Worm (Caenorhabditis elegans): Measurements from ENCODE around the gene sams-4.
A peak's percentile ranks its signal among the peaks of the same experiment; 100 is the strongest.

sams-4 gene

DNA sequence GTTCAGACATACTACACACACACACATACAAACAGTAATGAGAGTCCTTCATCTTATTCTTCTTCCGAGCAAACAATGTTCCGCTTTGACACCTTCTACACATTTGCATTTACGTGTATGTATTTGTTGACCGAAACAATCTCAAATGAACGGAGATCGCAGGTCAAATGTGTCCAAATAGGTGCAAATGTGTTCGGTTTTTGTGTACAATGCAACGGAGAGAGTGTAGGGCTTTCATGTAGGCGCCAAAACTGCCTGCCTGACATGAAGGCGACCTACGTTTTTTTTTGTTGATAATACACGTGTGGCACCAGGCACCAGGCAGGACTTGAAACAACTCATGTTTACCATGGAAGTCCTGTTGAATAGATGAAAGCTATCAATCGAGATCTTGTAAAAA lies 10.8 kb upstream of the sams-4 start:
- TF ChIP-seq ceh-16 (tag; optimal IDR thresholded peaks at IDR 0.05) (no peak), blmp-1 (tag; optimal IDR thresholded peaks at IDR 0.05; ENCODE audit: insufficient read depth) (no peak), R02D3.7 (tag; optimal IDR thresholded peaks at IDR 0.05) (no peak), nhr-10 (tag; optimal IDR thresholded peaks at IDR 0.05) (no peak), nhr-25 (tag; optimal IDR thresholded peaks at IDR 0.05) (no peak), zag-1 (tag; optimal IDR thresholded peaks at IDR 0.05) (no peak), dmd-4 (tag; optimal IDR thresholded peaks at IDR 0.05) (no peak), aly-2 (tag; optimal IDR thresholded peaks at IDR 0.05) (no peak), lin-11 (tag; optimal IDR thresholded peaks at IDR 0.05) (no peak), ztf-4 (tag; optimal IDR thresholded peaks at IDR 0.05) (no peak), ztf-1 (GFP tag; conservative IDR thresholded peaks at IDR 0.05) (no peak), unc-39 (tag; optimal IDR thresholded peaks at IDR 0.05) (no peak), lin-39 (tag; optimal IDR thresholded peaks at IDR 0.05) (no peak)

DNA sequence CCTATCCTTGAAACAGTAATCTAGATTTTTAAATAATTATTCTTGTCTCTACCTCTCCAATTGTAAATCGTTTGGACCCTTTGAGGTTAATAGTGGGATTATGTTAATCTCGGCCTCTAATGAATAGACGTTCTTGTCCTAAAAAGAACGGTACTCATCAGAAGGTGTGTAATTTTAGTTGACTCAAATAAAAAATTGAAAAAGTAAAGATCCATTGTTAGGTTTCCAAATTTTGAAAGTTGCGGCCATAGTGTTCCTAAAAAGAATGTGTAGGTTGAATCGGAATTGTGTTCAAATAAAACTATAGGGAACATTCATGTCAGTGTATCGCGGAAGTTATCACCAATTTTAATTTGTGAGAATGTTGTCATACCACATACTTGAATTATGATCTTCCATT lies 9.4 kb upstream of the sams-4 start:
- TF ChIP-seq elt-1 (tag; optimal IDR thresholded peaks at IDR 0.05) (no peak), unc-39 (tag; optimal IDR thresholded peaks at IDR 0.05) (no peak), fos-1 (tag; optimal IDR thresholded peaks at IDR 0.05) (no peak), mbf-1 (tag; optimal IDR thresholded peaks at IDR 0.05) (no peak), sma-9 (GFP tag; optimal IDR thresholded peaks at IDR 0.05) (no peak), sma-9 (tag; optimal IDR thresholded peaks at IDR 0.05) (no peak), alr-1 (tag; optimal IDR thresholded peaks at IDR 0.05) (no peak), nhr-23 (tag; optimal IDR thresholded peaks at IDR 0.05) (no peak), ztf-4 (tag; optimal IDR thresholded peaks at IDR 0.05) (no peak), lin-11 (tag; optimal IDR thresholded peaks at IDR 0.05) (no peak), aly-2 (tag; optimal IDR thresholded peaks at IDR 0.05) (no peak), ceh-82 (tag; optimal IDR thresholded peaks at IDR 0.05) (no peak), egl-27 (tag; optimal IDR thresholded peaks at IDR 0.05) (no peak), F13H6.1 (tag; optimal IDR thresholded peaks at IDR 0.05) (no peak)

DNA sequence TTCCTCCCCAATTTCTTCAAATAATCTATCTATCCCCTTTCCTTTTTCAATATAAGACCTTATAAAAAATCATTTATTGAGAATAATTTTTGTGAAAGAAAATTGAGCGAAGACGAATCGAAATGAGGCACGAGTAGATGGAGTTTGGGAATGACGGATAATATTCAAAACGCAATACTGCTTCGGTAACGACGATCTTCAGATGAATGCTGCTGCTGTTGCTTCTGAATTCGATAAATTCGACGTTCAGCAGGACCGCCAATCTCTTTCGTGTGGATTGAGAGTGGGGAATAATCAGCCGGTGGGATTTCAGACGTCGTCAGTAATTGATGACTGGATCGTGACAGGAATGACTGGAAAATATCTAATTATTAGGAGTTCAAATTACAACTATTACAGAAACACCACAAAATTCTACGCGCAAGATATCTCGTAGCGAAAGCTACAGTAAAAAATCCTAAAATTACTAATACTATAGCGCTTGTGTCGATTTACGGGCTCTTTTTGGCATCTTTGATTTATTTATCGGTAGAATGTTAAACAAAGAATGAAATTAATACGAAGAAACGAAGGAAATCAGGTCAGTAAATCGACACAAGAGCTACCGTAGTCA lies 4.7 kb upstream of the sams-4 start:
- TF ChIP-seq peb-1 (tag; optimal IDR thresholded peaks at IDR 0.05) (no peak), lin-13 (GFP tag; optimal IDR thresholded peaks at IDR 0.05) (no peak), alr-1 (tag; optimal IDR thresholded peaks at IDR 0.05) (no peak), sma-3 (GFP tag; optimal IDR thresholded peaks at IDR 0.05) (no peak), ceh-82 (tag; optimal IDR thresholded peaks at IDR 0.05) (no peak), elt-1 (tag; optimal IDR thresholded peaks at IDR 0.05) (no peak), mab-5 (tag; optimal IDR thresholded peaks at IDR 0.05) (no peak), sem-4 (tag; optimal IDR thresholded peaks at IDR 0.05) (no peak), ztf-1 (GFP tag; conservative IDR thresholded peaks at IDR 0.05) (no peak), lsy-2 (tag; optimal IDR thresholded peaks at IDR 0.05) (no peak), nhr-25 (tag; optimal IDR thresholded peaks at IDR 0.05) (no peak), crh-2 (tag; optimal IDR thresholded peaks at IDR 0.05) (no peak), ztf-4 (tag; optimal IDR thresholded peaks at IDR 0.05) (no peak), ztf-11 (tag; optimal IDR thresholded peaks at IDR 0.05) (no peak), nhr-129 (tag; optimal IDR thresholded peaks at IDR 0.05) (no peak), Y55F3AM.14 (GFP tag; optimal IDR thresholded peaks at IDR 0.05) (no peak), lin-39 (tag; optimal IDR thresholded peaks at IDR 0.05) (no peak), R02D3.7 (tag; optimal IDR thresholded peaks at IDR 0.05) (no peak), mdl-1 (tag; optimal IDR thresholded peaks at IDR 0.05) (no peak)

DNA sequence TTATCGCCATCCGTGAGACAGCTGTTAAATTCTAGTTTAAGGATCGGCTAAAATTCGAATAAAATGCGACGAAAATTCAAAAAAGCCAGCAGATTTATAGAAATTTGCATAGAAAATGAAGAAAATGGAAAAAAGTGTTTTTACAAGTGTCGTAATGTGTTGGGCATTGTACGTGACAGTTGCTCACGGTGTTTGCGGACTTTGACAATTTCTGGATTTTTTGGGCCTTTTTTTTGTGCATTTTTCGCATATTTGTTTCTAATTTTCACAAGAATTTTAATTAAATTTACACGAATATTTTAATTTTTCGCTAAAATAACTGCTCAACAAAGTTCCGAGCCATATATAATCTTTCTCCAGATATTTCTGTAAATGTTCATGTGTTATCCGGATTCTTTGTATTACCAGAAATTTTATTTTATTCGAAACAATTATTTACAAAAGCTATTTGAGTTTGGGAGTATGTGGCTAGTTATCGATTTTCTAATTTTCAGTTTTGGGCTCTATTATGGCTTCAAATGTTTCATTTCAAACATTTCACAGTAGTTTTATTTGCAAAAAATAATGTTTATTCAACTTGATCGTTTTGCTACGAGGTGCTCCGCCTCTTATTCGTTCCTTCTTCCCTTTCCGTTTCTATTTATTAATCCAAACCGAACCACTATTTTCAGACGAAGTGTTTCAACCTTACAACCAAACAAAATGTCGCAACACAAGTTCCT lies 2.0 kb upstream of the sams-4 start, which contains the start of gene sams-3:
Gene sams-3, plus strand, starts transcription at position 672 of the 722 bp plus-strand sequence.
- TF ChIP-seq nhr-6 (tag; optimal IDR thresholded peaks at IDR 0.05) = no peak
- TF ChIP-seq nhr-21 (tag; optimal IDR thresholded peaks at IDR 0.05) = no peak
- TF ChIP-seq ZK546.5 (tag; optimal IDR thresholded peaks at IDR 0.05) = no peak
- peak; percentile 42 to 68 for TF ChIP-seq lsy-2 (tag; optimal IDR thresholded peaks at IDR 0.05)
- TF ChIP-seq ama-1 (optimal IDR thresholded peaks at IDR 0.05) = no peak
- TF ChIP-seq Y55F3AM.14 (GFP tag; optimal IDR thresholded peaks at IDR 0.05) = no peak
- TF ChIP-seq C34F6.9 (tag; optimal IDR thresholded peaks at IDR 0.05) = peak; percentile 60
- TF ChIP-seq sma-3 (GFP tag; optimal IDR thresholded peaks at IDR 0.05) = no peak
- TF ChIP-seq sma-9 (GFP tag; optimal IDR thresholded peaks at IDR 0.05) = peak; percentile 45
- TF ChIP-seq sma-9 (tag; optimal IDR thresholded peaks at IDR 0.05) = no peak
- no peak for TF ChIP-seq nhr-10 (tag; optimal IDR thresholded peaks at IDR 0.05)
- peak; percentile 64 for TF ChIP-seq gmeb-1 (tag; optimal IDR thresholded peaks at IDR 0.05)
- no peak for TF ChIP-seq peb-1 (tag; optimal IDR thresholded peaks at IDR 0.05)
- peak; percentile 22 for TF ChIP-seq nhr-25 (tag; optimal IDR thresholded peaks at IDR 0.05)
- TF ChIP-seq nhr-129 (tag; optimal IDR thresholded peaks at IDR 0.05) = peak; percentile 27
- TF ChIP-seq ztf-4 (tag; optimal IDR thresholded peaks at IDR 0.05) = no peak
